ENCODE assay signal across 4 fruit fly cellular contexts in the genomic region with DNA sequence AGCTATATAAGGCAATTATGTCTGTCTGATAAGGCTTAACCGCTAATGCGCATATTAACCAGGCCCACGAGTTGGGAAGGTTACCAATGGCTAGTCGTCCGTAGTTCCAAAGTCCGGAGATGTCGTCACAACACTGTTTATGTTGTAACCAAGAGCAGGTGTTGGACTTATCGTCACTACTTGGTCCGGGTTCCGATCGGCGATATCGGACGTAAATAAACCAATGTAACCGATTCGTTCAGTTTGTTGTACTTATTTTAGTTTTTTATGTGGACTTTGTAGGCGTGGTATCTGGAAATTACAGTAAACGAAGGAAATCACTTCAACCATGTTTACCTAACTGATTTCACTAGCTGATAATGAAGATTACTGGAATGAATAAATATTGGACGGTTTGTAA.
A peak's percentile ranks its signal among the peaks of the same experiment; 100 is the strongest.
TF ChIP-seq lines count a peak whose summit lies in the region.

No protein-coding gene starts in this region.

- no peak for TF ChIP-seq CTCF in whole organism, embryonic (GFP tag; optimal IDR thresholded peaks at IDR 0.05; lab: Kevin White, UChicago)

TF ChIP-seq in whole organism, adult, 20 proteins besides CTCF, POLR2A, EP300 and RAD21:
- TF ChIP-seq Crg-1 (GFP tag; optimal IDR thresholded peaks at IDR 0.05; lab: Kevin White, UChicago) (peak; percentile 56), CG7101 (tag; optimal IDR thresholded peaks at IDR 0.05; lab: Kevin White, UChicago) (peak; percentile 28), CG14711 (tag; optimal IDR thresholded peaks at IDR 0.05; lab: Kevin White, UChicago) (peak; percentile 14), CG12768 (GFP tag; optimal IDR thresholded peaks at IDR 0.05; lab: Kevin White, UChicago) (no peak), pad (GFP tag; optimal IDR thresholded peaks at IDR 0.05; lab: Kevin White, UChicago) (no peak), ovo (GFP tag; optimal IDR thresholded peaks at IDR 0.05; lab: Kevin White, UChicago) (peak; percentile 88), Mnt (GFP tag; optimal IDR thresholded peaks at IDR 0.05; lab: Kevin White, UChicago) (no peak), cnc (optimal IDR thresholded peaks at IDR 0.05; lab: Kevin White, UChicago) (no peak), Hr96 (GFP tag; optimal IDR thresholded peaks at IDR 0.05; lab: Kevin White, UChicago) (peak; percentile 8), kay (GFP tag; lab: Kevin White, UChicago; ENCODE audit: borderline replicate concordance) (peak; percentile 73), Clk (GFP tag; optimal IDR thresholded peaks at IDR 0.05; lab: Kevin White, UChicago) (no peak), CG33017 (tag; optimal IDR thresholded peaks at IDR 0.05; lab: Kevin White, UChicago) (no peak), CG7045 (GFP tag; optimal IDR thresholded peaks at IDR 0.05; lab: Kevin White, UChicago) (no peak), CG1620 (GFP tag; optimal IDR thresholded peaks at IDR 0.05; lab: Kevin White, UChicago) (no peak), bab1 (GFP tag; optimal IDR thresholded peaks at IDR 0.05; lab: Kevin White, UChicago) (no peak), CG11617 (GFP tag; optimal IDR thresholded peaks at IDR 0.05; lab: Kevin White, UChicago) (no peak), tj (GFP tag; optimal IDR thresholded peaks at IDR 0.05; lab: Kevin White, UChicago) (no peak), cic (GFP tag; optimal IDR thresholded peaks at IDR 0.05; lab: Kevin White, UChicago) (peak; percentile 79), CG5204 (GFP tag; optimal IDR thresholded peaks at IDR 0.05; lab: Kevin White, UChicago) (no peak), toe (GFP tag; optimal IDR thresholded peaks at IDR 0.05; lab: Kevin White, UChicago) (no peak)

TF ChIP-seq in whole organism, embryonic, 481 proteins besides CTCF, POLR2A, EP300 and RAD21 (continues in another document):
- TF ChIP-seq amos (GFP tag; IDR thresholded peaks at IDR 0.05; lab: Robert Waterston, UW; ENCODE audit: partially characterized antibody) (no peak), chn (GFP tag; optimal IDR thresholded peaks at IDR 0.05; lab: Kevin White, UChicago) (no peak), ham (GFP tag; IDR thresholded peaks at IDR 0.05; lab: Robert Waterston, UW) (no peak), Side (GFP tag; optimal IDR thresholded peaks at IDR 0.05; lab: Kevin White, UChicago) (no peak), jing (GFP tag; optimal IDR thresholded peaks at IDR 0.05; lab: Kevin White, UChicago) (no peak), onecut (GFP tag; IDR thresholded peaks at IDR 0.05; lab: Robert Waterston, UW) (no peak), hbn (GFP tag; IDR thresholded peaks at IDR 0.05; lab: Robert Waterston, UW; ENCODE audit: partially characterized antibody) (no peak), CG6813 (GFP tag; optimal IDR thresholded peaks at IDR 0.05; lab: Kevin White, UChicago) (peak; percentile 58), CG15011 (GFP tag; optimal IDR thresholded peaks at IDR 0.05; lab: Kevin White, UChicago) (no peak), Sry-β (GFP tag; optimal IDR thresholded peaks at IDR 0.05; lab: Kevin White, UChicago) (no peak), vfl (GFP tag; optimal IDR thresholded peaks at IDR 0.05; lab: Kevin White, UChicago) (no peak), lmd (GFP tag; IDR thresholded peaks at IDR 0.05; lab: Robert Waterston, UW) (no peak), Sry-δ (GFP tag; optimal IDR thresholded peaks at IDR 0.05; lab: Kevin White, UChicago) (no peak), CG16815 (GFP tag; optimal IDR thresholded peaks at IDR 0.05; lab: Kevin White, UChicago) (no peak), Sox102F (GFP tag; optimal IDR thresholded peaks at IDR 0.05; lab: Kevin White, UChicago) (no peak), MTF-1 (GFP tag; optimal IDR thresholded peaks at IDR 0.05; lab: Kevin White, UChicago; ENCODE audit: borderline replicate concordance) (peak; percentile 48), gce (GFP tag; IDR thresholded peaks at IDR 0.05; lab: Robert Waterston, UW) (peak; percentile 14; the same call in 1 of the 3 replicates), CG3407 (GFP tag; optimal IDR thresholded peaks at IDR 0.05; lab: Kevin White, UChicago) (peak; percentile 15), CG15696 (tag; optimal IDR thresholded peaks at IDR 0.05; lab: Kevin White, UChicago) (peak; percentile 29), CG13894 (tag; optimal IDR thresholded peaks at IDR 0.05; lab: Kevin White, UChicago) (peak; percentile 81), CG11723 (GFP tag; optimal IDR thresholded peaks at IDR 0.05; lab: Kevin White, UChicago) (no peak), CG16863 (GFP tag; optimal IDR thresholded peaks at IDR 0.05; lab: Kevin White, UChicago) (no peak), Hmx (GFP tag; optimal IDR thresholded peaks at IDR 0.05; lab: Kevin White, UChicago) (no peak)

TF ChIP-seq in whole organism, prepupa, 60 proteins besides CTCF, POLR2A, EP300 and RAD21:
- TF ChIP-seq salr (GFP tag; optimal IDR thresholded peaks at IDR 0.05; lab: Kevin White, UChicago) (peak in 1 of 2 experiments; percentile 17), fkh (GFP tag; optimal IDR thresholded peaks at IDR 0.05; lab: Kevin White, UChicago) (peak; percentile 86), CG16779 (tag; optimal IDR thresholded peaks at IDR 0.05; lab: Kevin White, UChicago) (no peak), achi (GFP tag; optimal IDR thresholded peaks at IDR 0.05; lab: Kevin White, UChicago) (no peak), CG9139 (GFP tag; optimal IDR thresholded peaks at IDR 0.05; lab: Kevin White, UChicago) (peak; percentile 47), Eip93F (GFP tag; optimal IDR thresholded peaks at IDR 0.05; lab: Kevin White, UChicago) (no peak), ss (GFP tag; optimal IDR thresholded peaks at IDR 0.05; lab: Kevin White, UChicago) (peak in 1 of 2 experiments; percentile 51), topi (GFP tag; optimal IDR thresholded peaks at IDR 0.05; lab: Kevin White, UChicago) (no peak), CG8632 (GFP tag; optimal IDR thresholded peaks at IDR 0.05; lab: Kevin White, UChicago) (peak; percentile 5), Eip78C (GFP tag; lab: Kevin White, UChicago) (peak; percentile 71), CG6808 (GFP tag; optimal IDR thresholded peaks at IDR 0.05; lab: Kevin White, UChicago) (peak; percentile 36), CG10669 (GFP tag; optimal IDR thresholded peaks at IDR 0.05; lab: Kevin White, UChicago) (peak; percentile 32), CG7368 (GFP tag; optimal IDR thresholded peaks at IDR 0.05; lab: Kevin White, UChicago) (no peak), CG1621 (tag; optimal IDR thresholded peaks at IDR 0.05; lab: Kevin White, UChicago) (peak; percentile 22)

TF ChIP-seq in whole organism, pupa, 21 proteins besides CTCF, POLR2A, EP300 and RAD21:
- TF ChIP-seq CG8159 (tag; optimal IDR thresholded peaks at IDR 0.05; lab: Kevin White, UChicago) (peak; percentile 11), CG12605 (GFP tag; IDR thresholded peaks at IDR 0.05; lab: Robert Waterston, UW) (peak; percentile 12; the same call in 1 of the 2 replicates), gl (tag; optimal IDR thresholded peaks at IDR 0.05; lab: Kevin White, UChicago) (peak; percentile 46), CG15710 (tag; optimal IDR thresholded peaks at IDR 0.05; lab: Kevin White, UChicago) (no peak), CG34367 (tag; optimal IDR thresholded peaks at IDR 0.05; lab: Kevin White, UChicago) (no peak)
